Worm (Caenorhabditis elegans): ENCODE results near the gene srg-51.

ce11 chrIV:15108475-15108874, 32.3 kb downstream of the srg-51 start, which contains the start of gene M199.2:
- TF ChIP-seq nhr-12 (tag; optimal IDR thresholded peaks at IDR 0.05) (no peak), nhr-84 (tag; optimal IDR thresholded peaks at IDR 0.05) (no peak), blmp-1 (tag; optimal IDR thresholded peaks at IDR 0.05) (no peak), lin-13 (GFP tag; optimal IDR thresholded peaks at IDR 0.05) (no peak), isw-1 (GFP tag; IDR thresholded peaks at IDR 0.05) (no peak), dpl-1 (GFP tag; optimal IDR thresholded peaks at IDR 0.05) (no peak), ces-1 (GFP tag; optimal IDR thresholded peaks at IDR 0.05) (no peak), nhr-11 (tag; optimal IDR thresholded peaks at IDR 0.05) (no peak), ceh-82 (tag; optimal IDR thresholded peaks at IDR 0.05) (no peak)

Data from whole organism, L1 larva.